Fruit fly (Drosophila melanogaster): ENCODE data around the gene CG15743.

CG15743 gene

dm6 chrX:13275139-13275538 lies 10.4 kb upstream of the CG15743 start (continued):
- TF ChIP-seq Blimp-1 (GFP tag; optimal IDR thresholded peaks at IDR 0.05) (peak; percentile 57), CG8944 (GFP tag; optimal IDR thresholded peaks at IDR 0.05) (no peak), CG1792 (GFP tag; optimal IDR thresholded peaks at IDR 0.05) (no peak), CG14860 (GFP tag; IDR thresholded peaks at IDR 0.05; ENCODE audit: partially characterized antibody) (no peak), CG17361 (GFP tag; IDR thresholded peaks at IDR 0.05) (peak; percentile 70; the same call in 2 of the 3 replicates), sens (GFP tag) (peak; percentile 70), danr (GFP tag; IDR thresholded peaks at IDR 0.05) (0 out of 2 replicates have a peak, but pooled peaks have one; percentile 12), HmgZ (tag; optimal IDR thresholded peaks at IDR 0.05) (peak; percentile 7), CG18476 (GFP tag; optimal IDR thresholded peaks at IDR 0.05) (no peak), CG6689 (GFP tag; IDR thresholded peaks at IDR 0.05) (peak; percentile 43), chn (GFP tag; optimal IDR thresholded peaks at IDR 0.05) (no peak), CG4707 (GFP tag; optimal IDR thresholded peaks at IDR 0.05) (no peak), Eip74EF (GFP tag; optimal IDR thresholded peaks at IDR 0.05) (no peak), odd (GFP tag; optimal IDR thresholded peaks at IDR 0.05) (no peak), NC2β (GFP tag; optimal IDR thresholded peaks at IDR 0.05) (no peak), Awh (GFP tag; IDR thresholded peaks at IDR 0.05) (no peak), gfzf (GFP tag; optimal IDR thresholded peaks at IDR 0.05) (no peak), kay (GFP tag; optimal IDR thresholded peaks at IDR 0.05) (no peak), h (optimal IDR thresholded peaks at IDR 0.05) (no peak), CG2116 (GFP tag; optimal IDR thresholded peaks at IDR 0.05) (peak; percentile 18), CoRest (tag; optimal IDR thresholded peaks at IDR 0.05) (peak; percentile 73), gce (GFP tag; IDR thresholded peaks at IDR 0.05) (no peak), br (optimal IDR thresholded peaks at IDR 0.05) (no peak), pzg (GFP tag; optimal IDR thresholded peaks at IDR 0.05) (no peak), H2.0 (GFP tag; IDR thresholded peaks at IDR 0.05) (no peak; the same call in 1 of the 2 replicates), ranshi (GFP tag; IDR thresholded peaks at IDR 0.05) (0 out of 2 replicates have a peak, but pooled peaks have one; percentile 30), Hmx (GFP tag; optimal IDR thresholded peaks at IDR 0.05) (no peak), nom (GFP tag; optimal IDR thresholded peaks at IDR 0.05) (peak; percentile 48), caup (GFP tag; optimal IDR thresholded peaks at IDR 0.05; ENCODE audit: severe bottlenecking) (no peak), exex (tag; optimal IDR thresholded peaks at IDR 0.05) (no peak), hth (optimal IDR thresholded peaks at IDR 0.05) (no peak), Fer3 (tag; optimal IDR thresholded peaks at IDR 0.05) (peak; percentile 32), unpg (GFP tag; optimal IDR thresholded peaks at IDR 0.05) (peak; percentile 47), nerfin-1 (tag; optimal IDR thresholded peaks at IDR 0.05) (peak; percentile 10), HLH54F (GFP tag; optimal IDR thresholded peaks at IDR 0.05) (no peak), insv (GFP tag; optimal IDR thresholded peaks at IDR 0.05) (no peak), Oaz (GFP tag; IDR thresholded peaks at IDR 0.05) (no peak), Neu2 (GFP tag; optimal IDR thresholded peaks at IDR 0.05; ENCODE audit: borderline replicate concordance) (no peak), CG12744 (GFP tag; optimal IDR thresholded peaks at IDR 0.05) (no peak), slou (GFP tag; optimal IDR thresholded peaks at IDR 0.05) (no peak), CG10462 (GFP tag; optimal IDR thresholded peaks at IDR 0.05) (no peak), bcd (GFP tag; optimal IDR thresholded peaks at IDR 0.05) (peak; percentile 50), sqz (GFP tag; optimal IDR thresholded peaks at IDR 0.05) (no peak), NFAT (GFP tag; IDR thresholded peaks at IDR 0.05) (no peak), CG9932 (GFP tag; IDR thresholded peaks at IDR 0.05) (peak; percentile 54), Gsc (GFP tag; IDR thresholded peaks at IDR 0.05) (no peak), CG9876 (GFP tag; optimal IDR thresholded peaks at IDR 0.05) (no peak), cwo (GFP tag; optimal IDR thresholded peaks at IDR 0.05) (no peak), CG7357 (GFP tag; IDR thresholded peaks at IDR 0.05) (peak; percentile 41; the same call in 1 of the 3 replicates), Rfx (GFP tag; IDR thresholded peaks at IDR 0.05) (0 out of 2 replicates have a peak, but pooled peaks have one; percentile 20), CG11398 (GFP tag; optimal IDR thresholded peaks at IDR 0.05) (no peak), Mrtf (GFP tag; IDR thresholded peaks at IDR 0.05) (peak; percentile 41; the same call in 1 of the 3 replicates)

Data from whole organism, embryonic.